Worm (Caenorhabditis elegans) whole organism, L4/young adult: ENCODE results near the gene F22F7.3.

Experiments
- dao-5 ChIP-seq: sonication (generic microtip); optimal IDR thresholded peaks from 2 replicates; lab custom pipeline; 2016; ENCODE audit warnings: missing genotype, missing genetic modification characterization, moderate library complexity, missing compliant biosample characterization
- him-1 ChIP-seq: sonication (generic microtip); optimal IDR thresholded peaks from 2 replicates; lab custom pipeline; 2016; ENCODE audit warnings: missing genotype, missing genetic modification reagents, missing genetic modification characterization, missing compliant biosample characterization

DNA sequence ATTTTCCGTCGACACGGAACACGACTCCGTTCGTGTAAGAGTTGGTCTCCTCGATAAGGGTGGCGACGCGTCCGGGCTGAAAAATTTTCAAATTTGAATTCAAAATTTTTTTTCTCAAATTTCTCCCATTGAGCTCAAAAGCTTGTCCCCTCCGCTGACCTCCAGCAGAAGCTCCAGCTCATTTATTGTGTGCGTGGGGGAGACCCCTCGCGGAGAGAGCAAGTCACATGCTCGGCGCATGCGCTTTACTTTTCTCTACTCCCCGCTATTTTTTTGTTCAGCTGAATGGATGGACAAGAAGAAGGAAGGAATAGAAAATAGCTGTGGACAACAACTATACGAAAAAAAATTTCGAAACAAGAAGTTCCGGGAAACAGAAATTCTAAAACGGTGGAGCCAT is 23.0 kb downstream of the F22F7.3 start:
- TF ChIP-seq dao-5 (tag; lab: Kevin White, UChicago) (no peak), him-1 (tag; lab: Kevin White, UChicago) (peak; percentile 86)
